Worm (Caenorhabditis elegans) whole organism, L1 larva: ENCODE measurements around the gene R04F11.2.

Source experiments
- C04F5.9 ChIP-seq: sonication (generic microtip); optimal IDR thresholded peaks from 2 replicates; lab custom pipeline; 2016; ENCODE audit warnings: missing genetic modification characterization, missing compliant biosample characterization
- F16B12.6 ChIP-seq: fragments of 150-350 bp; optimal IDR thresholded peaks from 2 replicates; lab custom pipeline; 2014; ENCODE audit warnings: missing biosample characterization, missing genetic modification characterization
- ama-1 ChIP-seq: fragments of 150-350 bp; optimal IDR thresholded peaks from 2 replicates; lab custom pipeline; 2014
- ceh-8 ChIP-seq: fragments of 200-800 bp; sonication (Bioruptor generic); optimal IDR thresholded peaks from 2 replicates; lab custom pipeline; 2018; ENCODE audit warnings: mild to moderate bottlenecking, missing genetic modification characterization, moderate library complexity, missing compliant biosample characterization
- ceh-82 ChIP-seq, 3 experiments: fragments of 150-350 bp in 1 of 3; sonication (generic microtip) in 2 of 3; optimal IDR thresholded peaks; 2 replicates each; lab custom pipeline; 2014 to 2017; ENCODE audit warnings: missing biosample characterization in 3 of 3, missing genetic modification characterization in 3 of 3
- ceh-88 ChIP-seq: fragments of 200-800 bp; sonication (Bioruptor generic); IDR thresholded peaks from 2 replicates; pipeline ENCODE4 v1.3.6; 2022; ENCODE audit warnings: missing genetic modification characterization, missing compliant biosample characterization
- ceh-90 ChIP-seq: sonication (generic microtip); optimal IDR thresholded peaks from 2 replicates; lab custom pipeline; 2016; ENCODE audit warnings: missing genetic modification characterization, missing compliant biosample characterization
- ces-1 ChIP-seq: fragments of 150-350 bp; optimal IDR thresholded peaks from 2 replicates; lab custom pipeline; 2014; ENCODE audit warnings: missing biosample characterization, missing genetic modification reagents, missing genetic modification characterization
- dpl-1 ChIP-seq, 3 experiments: fragments of 150-350 bp in 2 of 3; sonication (generic microtip) in 1 of 3; optimal IDR thresholded peaks; 2 replicates each; lab custom pipeline; 2014 to 2017; ENCODE audit warnings: missing biosample characterization in 3 of 3, missing genetic modification characterization in 3 of 3, missing genetic modification reagents in 3 of 3
- efl-1 ChIP-seq, 4 experiments: fragments of 150-350 bp; optimal IDR thresholded peaks in 3 of 4; peaks in 1 of 4; 1 replicate in 1 of 4; 2 replicates in 3 of 4; lab custom pipeline; 2014; ENCODE audit warnings: missing biosample characterization in 2 of 4, missing genetic modification characterization in 2 of 4, missing genetic modification reagents in 2 of 4
- egl-13 ChIP-seq: sonication (generic microtip); optimal IDR thresholded peaks from 2 replicates; lab custom pipeline; 2016; ENCODE audit warnings: missing genotype, missing genetic modification reagents, missing genetic modification characterization, missing compliant biosample characterization
- ets-5 ChIP-seq: fragments of 200-800 bp; sonication (Bioruptor generic); IDR thresholded peaks from 2 replicates; pipeline ENCODE4 v1.3.6; 2022; ENCODE audit warnings: missing genetic modification characterization, missing compliant biosample characterization
- fkh-10 ChIP-seq: sonication (generic microtip); optimal IDR thresholded peaks from 2 replicates; lab custom pipeline; 2017; ENCODE audit warnings: missing biosample characterization, missing genetic modification reagents, missing genetic modification characterization
- hpl-2 ChIP-seq: fragments of 150-350 bp; optimal IDR thresholded peaks from 2 replicates; lab custom pipeline; 2014; ENCODE audit warnings: missing biosample characterization, missing genetic modification reagents, missing genetic modification characterization
- irx-1 ChIP-seq: sonication (generic microtip); optimal IDR thresholded peaks from 2 replicates; lab custom pipeline; 2016; ENCODE audit warnings: missing genetic modification characterization, missing compliant biosample characterization
- lin-14 ChIP-seq: fragments of 200-800 bp; sonication (Bioruptor generic); optimal IDR thresholded peaks from 2 replicates; lab custom pipeline; 2018; ENCODE audit warnings: mild to moderate bottlenecking, missing genetic modification characterization, moderate library complexity, missing compliant biosample characterization
- lin-15B ChIP-seq: fragments of 150-350 bp; sonication (generic microtip); optimal IDR thresholded peaks from 3 replicates; lab custom pipeline; 2014; ENCODE audit warnings: missing biosample characterization, missing genetic modification characterization
- mdl-1 ChIP-seq, 2 experiments: fragments of 150-350 bp; optimal IDR thresholded peaks; 2 replicates each; lab custom pipeline; 2014 to 2017; ENCODE audit warnings: missing biosample characterization in 2 of 2, missing genetic modification characterization in 2 of 2, inconsistent platforms in 1 of 2
- mef-2 ChIP-seq: fragments of 150-350 bp; optimal IDR thresholded peaks from 2 replicates; lab custom pipeline; 2014; ENCODE audit warnings: missing biosample characterization, missing genetic modification characterization
- mep-1 ChIP-seq: fragments of 150-350 bp; optimal IDR thresholded peaks from 2 replicates; lab custom pipeline; 2014; ENCODE audit warnings: missing biosample characterization, missing genetic modification characterization
- nhr-11 ChIP-seq: fragments of 150-350 bp; optimal IDR thresholded peaks from 2 replicates; lab custom pipeline; 2014; ENCODE audit warnings: missing biosample characterization, missing genetic modification characterization
- nhr-12 ChIP-seq: sonication (generic microtip); optimal IDR thresholded peaks from 2 replicates; lab custom pipeline; 2017; ENCODE audit warnings: missing biosample characterization, missing genetic modification characterization
- nhr-237 ChIP-seq: fragments of 150-350 bp; optimal IDR thresholded peaks from 2 replicates; lab custom pipeline; 2014; ENCODE audit warnings: missing biosample characterization, missing genetic modification characterization
- nhr-47 ChIP-seq: sonication (generic microtip); optimal IDR thresholded peaks from 2 replicates; lab custom pipeline; 2016; ENCODE audit warnings: mild to moderate bottlenecking, missing genetic modification characterization, moderate library complexity, missing compliant biosample characterization
- nhr-71 ChIP-seq: sonication (generic microtip); optimal IDR thresholded peaks from 2 replicates; lab custom pipeline; 2016; ENCODE audit warnings: mild to moderate bottlenecking, missing genetic modification characterization, moderate library complexity, missing compliant biosample characterization
- nhr-85 ChIP-seq: sonication (generic microtip); peaks from one replicate; lab custom pipeline; 2016; ENCODE audit warnings: missing genetic modification characterization, inconsistent platforms, missing compliant biosample characterization
- nhr-90 ChIP-seq: sonication (generic microtip); optimal IDR thresholded peaks from 2 replicates; lab custom pipeline; 2016; ENCODE audit warnings: mild to moderate bottlenecking, missing genetic modification characterization, missing compliant biosample characterization; ENCODE audit not compliant: poor library complexity
- pax-3 ChIP-seq: fragments of 200-800 bp; sonication (Bioruptor generic); optimal IDR thresholded peaks from 2 replicates; lab custom pipeline; 2018; ENCODE audit warnings: mild to moderate bottlenecking, missing genetic modification characterization, moderate library complexity, missing compliant biosample characterization
- rnt-1 ChIP-seq: sonication (generic microtip); optimal IDR thresholded peaks from 2 replicates; lab custom pipeline; 2016; ENCODE audit warnings: mild to moderate bottlenecking, missing genetic modification characterization, moderate library complexity, missing compliant biosample characterization
- snu-23 ChIP-seq: sonication (generic microtip); optimal IDR thresholded peaks from 2 replicates; lab custom pipeline; 2016; ENCODE audit warnings: missing genetic modification characterization, missing compliant biosample characterization
- sup-37 ChIP-seq: fragments of 200-800 bp; sonication (Bioruptor generic); optimal IDR thresholded peaks from 2 replicates; lab custom pipeline; 2018; ENCODE audit warnings: mild to moderate bottlenecking, missing genetic modification characterization, missing compliant biosample characterization
- swsn-7 ChIP-seq: sonication (generic microtip); optimal IDR thresholded peaks from 2 replicates; lab custom pipeline; 2016; ENCODE audit warnings: missing genetic modification characterization, missing compliant biosample characterization
- unc-30 ChIP-seq: sonication (generic microtip); optimal IDR thresholded peaks from 2 replicates; lab custom pipeline; 2017; ENCODE audit warnings: missing biosample characterization, missing genetic modification characterization
- unc-62 ChIP-seq: fragments of 150-350 bp; optimal IDR thresholded peaks from 2 replicates; lab custom pipeline; 2014; ENCODE audit warnings: missing biosample characterization, missing genetic modification reagents, missing genetic modification characterization
- unc-86 ChIP-seq: sonication (generic microtip); optimal IDR thresholded peaks from 2 replicates; lab custom pipeline; 2016; ENCODE audit warnings: missing genetic modification characterization, missing compliant biosample characterization
- unc-98 ChIP-seq: fragments of 200-800 bp; sonication (Bioruptor generic); IDR thresholded peaks from 2 replicates; pipeline ENCODE4 v1.3.6; 2022; ENCODE audit warnings: missing genetic modification characterization, missing compliant biosample characterization
- vab-15 ChIP-seq: sonication (generic microtip); optimal IDR thresholded peaks from 2 replicates; lab custom pipeline; 2017; ENCODE audit warnings: missing genotype, mild to moderate bottlenecking, missing genetic modification characterization, missing compliant biosample characterization
- zip-4 ChIP-seq: fragments of 200-800 bp; sonication (Bioruptor generic); optimal IDR thresholded peaks from 2 replicates; lab custom pipeline; 2018; ENCODE audit warnings: mild to moderate bottlenecking, missing genetic modification characterization, moderate library complexity, missing compliant biosample characterization
- ztf-4 ChIP-seq: fragments of 150-350 bp; optimal IDR thresholded peaks from 2 replicates; lab custom pipeline; 2014; ENCODE audit warnings: missing biosample characterization, missing genetic modification characterization

Gene R04F11.2

ce11 chrV:12316076-12316475, 2.1 kb upstream of the R04F11.2 start:
- TF ChIP-seq swsn-7 (tag; lab: Kevin White, UChicago) (no peak), unc-86 (tag; lab: Kevin White, UChicago) (no peak), irx-1 (tag; lab: Kevin White, UChicago) (no peak), unc-98 (GFP tag; lab: Robert Waterston, UW) (no peak), F16B12.6 (tag; lab: Kevin White, UChicago) (no peak), lin-15B (tag; lab: Kevin White, UChicago) (no peak), zip-4 (no peak), fkh-10 (GFP tag; lab: Kevin White, UChicago) (no peak), nhr-11 (tag; lab: Kevin White, UChicago) (no peak), ztf-4 (tag; lab: Kevin White, UChicago) (no peak), vab-15 (tag; lab: Kevin White, UChicago) (no peak), snu-23 (GFP tag; lab: Kevin White, UChicago) (no peak), nhr-237 (tag; lab: Kevin White, UChicago) (no peak), nhr-85 (tag; lab: Kevin White, UChicago) (no peak)

- TF ChIP-seq unc-98 (GFP tag; lab: Robert Waterston, UW), result no peak
Measured at ce11 chrV:12317080-12317479, 1.1 kb upstream of the R04F11.2 start, which contains the start of gene R04F11.3. Gene R04F11.3 (minus strand): TSS chrV:12317180.

ce11 chrV:12320274-12320839, 2.2 kb downstream of the R04F11.2 start:
- TF ChIP-seq swsn-7 (tag; lab: Kevin White, UChicago) (no peak), ama-1 (lab: Kevin White, UChicago) (no peak), hpl-2 (GFP tag; lab: Kevin White, UChicago) (no peak), fkh-10 (GFP tag; lab: Kevin White, UChicago) (no peak), egl-13 (tag; lab: Kevin White, UChicago) (no peak), pax-3 (peak; percentile 1), nhr-47 (tag; lab: Kevin White, UChicago) (peak; percentile 1), nhr-71 (tag; lab: Kevin White, UChicago) (peak; percentile 4), efl-1 (optimal IDR thresholded peaks at IDR 0.05; lab: Kevin White, UChicago) (no peak), efl-1 (GFP tag; optimal IDR thresholded peaks at IDR 0.05 in 1 of 2; lab: Kevin White, UChicago) (peak in 1 of 2 experiments; percentile 47), unc-62 (GFP tag; lab: Kevin White, UChicago) (no peak)

ce11 chrV:12326638-12327037, 8.5 kb downstream of the R04F11.2 start:
- no peak for TF ChIP-seq vab-15 (tag; lab: Kevin White, UChicago)
- TF ChIP-seq lin-14 (GFP tag; lab: Kevin White, UChicago), result peak; percentile 13
- TF ChIP-seq efl-1 (optimal IDR thresholded peaks at IDR 0.05; lab: Kevin White, UChicago), result no peak
- TF ChIP-seq efl-1 (GFP tag; optimal IDR thresholded peaks at IDR 0.05 in 1 of 2; lab: Kevin White, UChicago), result peak in 1 of 2 experiments; percentile 16

- TF ChIP-seq sup-37 (GFP tag; lab: Kevin White, UChicago) (no peak), ceh-82 (tag; optimal IDR thresholded peaks at IDR 0.05; lab: Kevin White, UChicago) (no peak), efl-1 (optimal IDR thresholded peaks at IDR 0.05; lab: Kevin White, UChicago) (no peak), efl-1 (GFP tag; optimal IDR thresholded peaks at IDR 0.05 in 1 of 2; lab: Kevin White, UChicago) (peak in 1 of 2 experiments; percentile 86), ceh-88 (no peak), unc-86 (tag; lab: Kevin White, UChicago) (no peak), ceh-8 (GFP tag; lab: Kevin White, UChicago) (no peak), ces-1 (no peak), lin-14 (GFP tag; lab: Kevin White, UChicago) (peak; percentile 12)
Measured at ce11 chrV:12329173-12329572, 11.0 kb downstream of the R04F11.2 start.

- no peak for TF ChIP-seq nhr-12 (tag; lab: Kevin White, UChicago)
- peak; percentile 54 for TF ChIP-seq snu-23 (GFP tag; lab: Kevin White, UChicago)
- TF ChIP-seq efl-1 (optimal IDR thresholded peaks at IDR 0.05; lab: Kevin White, UChicago), result peak in 1 of 2 experiments; percentile 43
- TF ChIP-seq efl-1 (GFP tag; optimal IDR thresholded peaks at IDR 0.05 in 1 of 2; lab: Kevin White, UChicago), result peak; percentile 29 to 94
- no peak for TF ChIP-seq lin-15B (tag; lab: Kevin White, UChicago)
- peak in 1 of 3 experiments; percentile 30 for TF ChIP-seq ceh-82 (tag; optimal IDR thresholded peaks at IDR 0.05; lab: Kevin White, UChicago)
- TF ChIP-seq dpl-1 (GFP tag; optimal IDR thresholded peaks at IDR 0.05; lab: Kevin White, UChicago), result peak in 2 of 3 experiments; percentile 22 to 32
- TF ChIP-seq mep-1 (tag; lab: Kevin White, UChicago), result no peak
- no peak for TF ChIP-seq C04F5.9 (tag; lab: Kevin White, UChicago)
- no peak for TF ChIP-seq unc-30 (tag; lab: Kevin White, UChicago)
- peak; percentile 71 for TF ChIP-seq nhr-85 (tag; lab: Kevin White, UChicago)
- TF ChIP-seq nhr-90 (tag; lab: Kevin White, UChicago), result peak; percentile 29
- peak; percentile 50 for TF ChIP-seq rnt-1 (tag; lab: Kevin White, UChicago)
- no peak for TF ChIP-seq ets-5 (GFP tag; lab: Robert Waterston, UW)
- TF ChIP-seq mef-2, result no peak
- no peak for TF ChIP-seq ceh-90 (tag; lab: Kevin White, UChicago)
- peak in 1 of 2 experiments; percentile 42 for TF ChIP-seq mdl-1 (tag; optimal IDR thresholded peaks at IDR 0.05; lab: Kevin White, UChicago)
Measured at ce11 chrV:12331820-12332219, 13.6 kb downstream of the R04F11.2 start.
